Fruit fly (Drosophila melanogaster) whole organism, embryonic: ENCODE data around the gene CG15262.

Experiments
- Abd-B ChIP-seq: fragments of 200-800 bp; sonication (Bioruptor generic); optimal IDR thresholded peaks from 2 replicates; lab custom pipeline; 2018; ENCODE audit warnings: missing biosample characterization, mild to moderate bottlenecking, missing genetic modification characterization, moderate library complexity
- Aef1 ChIP-seq: fragments of 200-800 bp; sonication (Bioruptor generic); IDR thresholded peaks from 3 replicates; pipeline ENCODE4 v1.3.6; 2022; ENCODE audit warnings: missing biosample characterization, missing genetic modification characterization
- Asciz ChIP-seq: fragments of 200-800 bp; sonication (Bioruptor generic); optimal IDR thresholded peaks from 2 replicates; lab custom pipeline; 2017; ENCODE audit warnings: missing biosample characterization, mild to moderate bottlenecking, missing genetic modification characterization, missing genetic modification reagents
- Atf6 ChIP-seq: fragments of 200-800 bp; sonication (Bioruptor generic); IDR thresholded peaks from 2 replicates; pipeline ENCODE4 v1.3.6; 2022; ENCODE audit warnings: missing biosample characterization, missing genetic modification characterization
- Bteb2 ChIP-seq: fragments of 200-800 bp; sonication (Bioruptor generic); optimal IDR thresholded peaks from 2 replicates; lab custom pipeline; 2016; ENCODE audit warnings: missing biosample characterization, missing genetic modification characterization
- CG10366 ChIP-seq: fragments of 200-800 bp; sonication (Bioruptor generic); IDR thresholded peaks from 2 replicates; pipeline ENCODE4 v1.3.6; 2022; ENCODE audit warnings: missing biosample characterization, missing genetic modification characterization
- CG12071 ChIP-seq: fragments of 200-800 bp; sonication (Bioruptor generic); optimal IDR thresholded peaks from 3 replicates; lab custom pipeline; 2018; ENCODE audit warnings: missing biosample characterization, mild to moderate bottlenecking, missing genetic modification characterization
- CG12391 ChIP-seq: fragments of 200-800 bp; sonication (Bioruptor generic); optimal IDR thresholded peaks from 3 replicates; lab custom pipeline; 2018; ENCODE audit warnings: missing biosample characterization, mild to moderate bottlenecking, missing genetic modification characterization, moderate library complexity
- CG12659 ChIP-seq: fragments of 200-800 bp; sonication (Bioruptor generic); optimal IDR thresholded peaks from 3 replicates; lab custom pipeline; 2017; ENCODE audit warnings: mild to moderate bottlenecking, missing biosample characterization, missing genetic modification reagents, missing genetic modification characterization
- CG14441 ChIP-seq: fragments of 200-800 bp; sonication (Bioruptor generic); IDR thresholded peaks from 2 replicates; pipeline ENCODE4 v1.3.6; 2022; ENCODE audit warnings: missing biosample characterization, missing genetic modification characterization
- CG15479 ChIP-seq: fragments of 200-800 bp; sonication (Bioruptor generic); optimal IDR thresholded peaks from 3 replicates; lab custom pipeline; 2019; ENCODE audit warnings: missing biosample characterization, mild to moderate bottlenecking, missing genetic modification characterization, moderate library complexity
- CG15514 ChIP-seq: fragments of 200-800 bp; sonication (Bioruptor generic); optimal IDR thresholded peaks from 3 replicates; lab custom pipeline; 2017; ENCODE audit warnings: missing biosample characterization, missing genetic modification characterization, mild to moderate bottlenecking, moderate library complexity, missing genetic modification reagents
- CG1602 ChIP-seq: fragments of 200-800 bp; sonication (Bioruptor generic); optimal IDR thresholded peaks from 3 replicates; lab custom pipeline; 2016; ENCODE audit warnings: missing biosample characterization, missing genetic modification characterization
- CG17359 ChIP-seq: fragments of 200-800 bp; sonication (Bioruptor generic); optimal IDR thresholded peaks from 3 replicates; lab custom pipeline; 2018; ENCODE audit warnings: missing biosample characterization, mild to moderate bottlenecking, missing genetic modification characterization, moderate library complexity
- CG17568 ChIP-seq: fragments of 200-800 bp; sonication (Bioruptor generic); optimal IDR thresholded peaks from 2 replicates; lab custom pipeline; 2018; ENCODE audit warnings: missing biosample characterization, mild to moderate bottlenecking, missing genetic modification characterization, moderate library complexity
- CG3163 ChIP-seq: fragments of 200-800 bp; sonication (Bioruptor generic); optimal IDR thresholded peaks from 3 replicates; lab custom pipeline; 2016; ENCODE audit warnings: missing biosample characterization, missing genetic modification characterization
- CG3995 ChIP-seq: fragments of 200-800 bp; sonication (Bioruptor generic); optimal IDR thresholded peaks from 3 replicates; lab custom pipeline; 2016; ENCODE audit warnings: missing biosample characterization, missing genetic modification characterization
- CG43689 ChIP-seq: fragments of 200-800 bp; sonication (Bioruptor generic); IDR thresholded peaks from 2 replicates; pipeline ENCODE4 v1.3.6; 2022; ENCODE audit warnings: missing biosample characterization, missing genetic modification characterization
- CG4730 ChIP-seq: fragments of 200-800 bp; sonication (Bioruptor generic); IDR thresholded peaks from 2 replicates; pipeline ENCODE4 v1.3.6; 2022; ENCODE audit warnings: missing biosample characterization, missing genetic modification characterization
- CG6254 ChIP-seq: fragments of 200-800 bp; sonication (Bioruptor generic); optimal IDR thresholded peaks from 3 replicates; lab custom pipeline; 2017; ENCODE audit warnings: mild to moderate bottlenecking, missing biosample characterization, missing genetic modification reagents, missing genetic modification characterization
- CG7839 ChIP-seq: fragments of 200-800 bp; sonication (Bioruptor generic); optimal IDR thresholded peaks from 3 replicates; lab custom pipeline; 2018; ENCODE audit warnings: missing biosample characterization, mild to moderate bottlenecking, missing genetic modification characterization, moderate library complexity
- CG8089 ChIP-seq: fragments of 200-800 bp; sonication (Bioruptor generic); optimal IDR thresholded peaks from 3 replicates; lab custom pipeline; 2016; ENCODE audit warnings: missing biosample characterization, missing genetic modification characterization
- CTCF ChIP-seq: fragments of 200-800 bp; sonication (Bioruptor generic); optimal IDR thresholded peaks from 2 replicates; lab custom pipeline; 2017; ENCODE audit warnings: missing biosample characterization, mild to moderate bottlenecking, missing genetic modification characterization, moderate library complexity
- CkIIα-i1 ChIP-seq: fragments of 200-800 bp; sonication (Bioruptor generic); IDR thresholded peaks from 2 replicates; pipeline ENCODE4 v1.3.6; 2022; ENCODE audit warnings: missing biosample characterization, missing genetic modification characterization
- Doc2 ChIP-seq: fragments of 200-800 bp; sonication (Bioruptor generic); IDR thresholded peaks from 2 replicates; pipeline ENCODE4 v1.3.6; 2022; ENCODE audit warnings: missing biosample characterization, missing genetic modification characterization
- GATAe ChIP-seq: fragments of 200-800 bp; sonication (Bioruptor generic); conservative IDR thresholded peaks from 2 replicates; pipeline ENCODE4 v1.3.6; 2022; ENCODE audit warnings: missing biosample characterization, missing genetic modification characterization
- Hey ChIP-seq: fragments of 200-800 bp; sonication (Bioruptor generic); optimal IDR thresholded peaks from 3 replicates; lab custom pipeline; 2018; ENCODE audit warnings: missing biosample characterization, mild to moderate bottlenecking, missing genetic modification characterization
- Hmr ChIP-seq: fragments of 200-800 bp; sonication (Bioruptor generic); optimal IDR thresholded peaks from 3 replicates; lab custom pipeline; 2017; ENCODE audit warnings: mild to moderate bottlenecking, missing biosample characterization, missing genetic modification reagents, missing genetic modification characterization
- Hr39 ChIP-seq: fragments of >200 bp; optimal IDR thresholded peaks from 2 replicates; lab custom pipeline; 2017
- Hr78 ChIP-seq, 2 experiments: fragments of 200-800 bp in 1 of 2; fragments of >200 bp in 1 of 2; sonication (Bioruptor generic) in 1 of 2; optimal IDR thresholded peaks; 2 replicates each; lab custom pipeline; 2017 to 2019; ENCODE audit warnings: missing biosample characterization in 2 of 2, missing genetic modification characterization in 2 of 2, mild to moderate bottlenecking in 1 of 2, moderate library complexity in 1 of 2
- Lim3 ChIP-seq: fragments of 200-800 bp; sonication (Bioruptor generic); IDR thresholded peaks from 2 replicates; pipeline ENCODE4 v1.3.6; 2022; ENCODE audit warnings: missing biosample characterization, missing genetic modification characterization
- Med ChIP-seq: fragments of 200-800 bp; sonication (Bioruptor generic); peaks from one replicate; lab custom pipeline; 2016; ENCODE audit warnings: missing biosample characterization, missing genetic modification characterization, mild to moderate bottlenecking, inconsistent platforms, moderate library complexity
- NC2β ChIP-seq: fragments of 200-800 bp; sonication (Bioruptor generic); optimal IDR thresholded peaks from 2 replicates; lab custom pipeline; 2016; ENCODE audit warnings: missing biosample characterization, missing genetic modification characterization
- Optix ChIP-seq: fragments of 200-800 bp; sonication (Bioruptor generic); IDR thresholded peaks from 3 replicates; pipeline ENCODE4 v1.3.6; 2022; ENCODE audit warnings: missing biosample characterization, missing genetic modification characterization
- Sox102F ChIP-seq: fragments of 200-800 bp; sonication (Bioruptor generic); optimal IDR thresholded peaks from 2 replicates; lab custom pipeline; 2018; ENCODE audit warnings: missing biosample characterization, mild to moderate bottlenecking, missing genetic modification characterization, moderate library complexity
- Ssrp ChIP-seq: fragments of 200-800 bp; sonication (Bioruptor generic); optimal IDR thresholded peaks from 2 replicates; lab custom pipeline; 2018; ENCODE audit warnings: missing biosample characterization, mild to moderate bottlenecking, missing genetic modification characterization, moderate library complexity
- Tbp ChIP-seq: fragments of >200 bp; optimal IDR thresholded peaks from 2 replicates; lab custom pipeline; 2018; ENCODE audit warnings: missing biosample characterization, missing genetic modification characterization
- Vsx1 ChIP-seq: fragments of 200-800 bp; sonication (Bioruptor generic); optimal IDR thresholded peaks from 2 replicates; lab custom pipeline; 2017; ENCODE audit warnings: missing biosample characterization, mild to moderate bottlenecking, missing genetic modification characterization, missing genetic modification reagents
- Xbp1 ChIP-seq: fragments of 200-800 bp; sonication (Bioruptor generic); optimal IDR thresholded peaks from 3 replicates; lab custom pipeline; 2016; ENCODE audit warnings: missing biosample characterization, mild to moderate bottlenecking, missing genetic modification characterization
- ase ChIP-seq: fragments of 200-800 bp; sonication (Bioruptor generic); IDR thresholded peaks from 3 replicates; pipeline ENCODE4 v1.3.6; 2022; ENCODE audit warnings: missing biosample characterization, missing genetic modification characterization
- dysf ChIP-seq: fragments of 200-800 bp; sonication (Bioruptor generic); IDR thresholded peaks from 3 replicates; pipeline ENCODE4 v1.3.6; 2022; ENCODE audit warnings: missing biosample characterization, missing genetic modification characterization
- esg ChIP-seq: fragments of 200-800 bp; sonication (Bioruptor generic); conservative IDR thresholded peaks from 2 replicates; pipeline ENCODE4 v1.3.6; 2022; ENCODE audit warnings: missing biosample characterization, missing genetic modification characterization
- gem ChIP-seq: fragments of 200-800 bp; sonication (Bioruptor generic); optimal IDR thresholded peaks from 2 replicates; lab custom pipeline; 2019; ENCODE audit warnings: missing biosample characterization, mild to moderate bottlenecking, missing genetic modification characterization, moderate library complexity
- mam ChIP-seq: fragments of 200-800 bp; sonication (Bioruptor generic); optimal IDR thresholded peaks from 3 replicates; lab custom pipeline; 2016; ENCODE audit warnings: missing biosample characterization, missing genetic modification characterization
- pnt ChIP-seq: fragments of 200-800 bp; sonication (Bioruptor generic); optimal IDR thresholded peaks from 3 replicates; lab custom pipeline; 2016; ENCODE audit warnings: missing biosample characterization, missing genetic modification characterization
- pzg ChIP-seq: fragments of 200-800 bp; sonication (Bioruptor generic); optimal IDR thresholded peaks from 3 replicates; lab custom pipeline; 2018; ENCODE audit warnings: missing biosample characterization, mild to moderate bottlenecking, missing genetic modification characterization, moderate library complexity
- sens ChIP-seq: fragments of 200-800 bp; sonication (Bioruptor generic); peaks from one replicate; lab custom pipeline; 2016; ENCODE audit warnings: missing biosample characterization, missing genetic modification characterization
- sens-2 ChIP-seq: fragments of 200-800 bp; sonication (Bioruptor generic); IDR thresholded peaks from 2 replicates; pipeline ENCODE4 v1.3.6; 2022; ENCODE audit warnings: missing biosample characterization, missing genetic modification characterization
- shn ChIP-seq: fragments of 200-800 bp; sonication (Bioruptor generic); optimal IDR thresholded peaks from 3 replicates; lab custom pipeline; 2016; ENCODE audit warnings: missing biosample characterization, missing genetic modification characterization
- slbo ChIP-seq: fragments of 200-800 bp; sonication (Bioruptor generic); IDR thresholded peaks from 2 replicates; pipeline ENCODE4 v1.3.6; 2022; ENCODE audit warnings: missing biosample characterization, missing genetic modification characterization
- sna ChIP-seq: fragments of 200-800 bp; sonication (Bioruptor generic); IDR thresholded peaks from 2 replicates; pipeline ENCODE4 v1.3.6; 2022; ENCODE audit warnings: missing biosample characterization, missing genetic modification characterization; ENCODE audit not compliant: partially characterized antibody
- wor ChIP-seq: fragments of 200-800 bp; sonication (Bioruptor generic); IDR thresholded peaks from 2 replicates; pipeline ENCODE4 v1.3.6; 2022; ENCODE audit warnings: missing biosample characterization, missing genetic modification characterization
- zf30C ChIP-seq: fragments of 200-800 bp; sonication (Bioruptor generic); optimal IDR thresholded peaks from 3 replicates; lab custom pipeline; 2018; ENCODE audit warnings: missing biosample characterization, mild to moderate bottlenecking, missing genetic modification characterization

CG15262 gene

dm6 chr2L:15345295-15345694, 47.7 kb downstream of the CG15262 start (continued):
- TF ChIP-seq Tbp (GFP tag; lab: Kevin White, UChicago) = no peak
- TF ChIP-seq Med (GFP tag; lab: Kevin White, UChicago) = no peak
- TF ChIP-seq Ssrp = no peak
- no peak for TF ChIP-seq pzg (GFP tag; lab: Kevin White, UChicago)
- no peak for TF ChIP-seq Hmr (GFP tag; lab: Kevin White, UChicago)
- no peak for TF ChIP-seq dysf (GFP tag; lab: Robert Waterston, UW)
- TF ChIP-seq Hey (tag; lab: Kevin White, UChicago) = no peak
- TF ChIP-seq Bteb2 (GFP tag; lab: Kevin White, UChicago) = no peak
- no peak for TF ChIP-seq CG12659 (GFP tag; lab: Kevin White, UChicago)
- no peak for TF ChIP-seq slbo (GFP tag; lab: Robert Waterston, UW)
- no peak for TF ChIP-seq Asciz (GFP tag; lab: Kevin White, UChicago)
- TF ChIP-seq ase (GFP tag; lab: Robert Waterston, UW) = no peak
- no peak for TF ChIP-seq CG4730
- peak; percentile 52 for TF ChIP-seq sens
- no peak for TF ChIP-seq CG1602 (GFP tag; lab: Kevin White, UChicago)
- no peak for TF ChIP-seq Abd-B (GFP tag; lab: Kevin White, UChicago)
- no peak for TF ChIP-seq Doc2 (GFP tag; lab: Robert Waterston, UW)
- TF ChIP-seq Lim3 (GFP tag; lab: Robert Waterston, UW) = no peak
- peak; percentile 38 for TF ChIP-seq Sox102F (GFP tag; lab: Kevin White, UChicago)
- no peak for TF ChIP-seq CG10366 (GFP tag; lab: Robert Waterston, UW)
- peak; percentile 35 for TF ChIP-seq gem (tag; lab: Kevin White, UChicago)
- TF ChIP-seq wor (GFP tag; lab: Robert Waterston, UW) = no peak
- no peak for TF ChIP-seq Hr39 (lab: Kevin White, UChicago)
- no peak for TF ChIP-seq CG8089
- no peak for TF ChIP-seq CG12071 (GFP tag; lab: Kevin White, UChicago)
- no peak for TF ChIP-seq CG17568
- TF ChIP-seq Vsx1 (GFP tag; lab: Kevin White, UChicago) = no peak
- TF ChIP-seq Hr78 (GFP tag; optimal IDR thresholded peaks at IDR 0.05; lab: Kevin White, UChicago) = no peak
- peak; percentile 16 for TF ChIP-seq CG17359 (tag; lab: Kevin White, UChicago)
- no peak for TF ChIP-seq CTCF
- TF ChIP-seq shn (GFP tag; lab: Kevin White, UChicago) = no peak
- TF ChIP-seq CG43689 (GFP tag; lab: Robert Waterston, UW) = no peak
- no peak for TF ChIP-seq zf30C
- no peak for TF ChIP-seq CG3163 (GFP tag; lab: Kevin White, UChicago)
- TF ChIP-seq esg (GFP tag; lab: Robert Waterston, UW) = 0 out of 2 replicates have a peak, but pooled peaks have one; percentile 18
- no peak for TF ChIP-seq CG12391 (tag; lab: Kevin White, UChicago)
- no peak for TF ChIP-seq CG15479
- TF ChIP-seq Xbp1 (GFP tag; lab: Kevin White, UChicago) = no peak
- TF ChIP-seq CkIIα-i1 (GFP tag; lab: Robert Waterston, UW) = no peak
- no peak for TF ChIP-seq sna (GFP tag; lab: Robert Waterston, UW)
- no peak for TF ChIP-seq CG3995 (GFP tag; lab: Kevin White, UChicago)
- no peak for TF ChIP-seq CG15514 (GFP tag; lab: Kevin White, UChicago)
- no peak for TF ChIP-seq Optix (GFP tag; lab: Robert Waterston, UW)
- no peak for TF ChIP-seq sens-2
- TF ChIP-seq CG6254 (GFP tag; lab: Kevin White, UChicago) = no peak
- TF ChIP-seq Atf6 (GFP tag; lab: Robert Waterston, UW) = no peak
- no peak for TF ChIP-seq GATAe
- TF ChIP-seq CG14441 (GFP tag; lab: Robert Waterston, UW) = no peak
- TF ChIP-seq mam = no peak
- TF ChIP-seq Aef1 = no peak
- no peak for TF ChIP-seq NC2β (GFP tag; lab: Kevin White, UChicago)
- no peak for TF ChIP-seq CG7839
- TF ChIP-seq pnt = peak; percentile 2
